Worm (Caenorhabditis elegans) whole organism, L1 larva: ENCODE results near the gene pab-2.

Experiments
- C16A3.4 ChIP-seq: fragments of 150-350 bp; optimal IDR thresholded peaks from 2 replicates; lab custom pipeline; 2014; ENCODE audit warnings: missing biosample characterization, missing genetic modification characterization
- F16B12.6 ChIP-seq: fragments of 150-350 bp; optimal IDR thresholded peaks from 2 replicates; lab custom pipeline; 2014; ENCODE audit warnings: missing biosample characterization, missing genetic modification characterization
- ama-1 ChIP-seq: fragments of 150-350 bp; optimal IDR thresholded peaks from 2 replicates; lab custom pipeline; 2014
- blmp-1 ChIP-seq: fragments of 150-350 bp; optimal IDR thresholded peaks from 2 replicates; lab custom pipeline; 2014; ENCODE audit warnings: missing biosample characterization, missing genetic modification characterization
- ceh-63 ChIP-seq: fragments of 200-800 bp; sonication (Bioruptor generic); optimal IDR thresholded peaks from 2 replicates; lab custom pipeline; 2018; ENCODE audit warnings: mild to moderate bottlenecking, missing genetic modification characterization, missing compliant biosample characterization
- ceh-8 ChIP-seq: fragments of 200-800 bp; sonication (Bioruptor generic); optimal IDR thresholded peaks from 2 replicates; lab custom pipeline; 2018; ENCODE audit warnings: mild to moderate bottlenecking, missing genetic modification characterization, moderate library complexity, missing compliant biosample characterization
- ceh-82 ChIP-seq, 3 experiments: fragments of 150-350 bp in 1 of 3; sonication (generic microtip) in 2 of 3; optimal IDR thresholded peaks; 2 replicates each; lab custom pipeline; 2014 to 2017; ENCODE audit warnings: missing biosample characterization in 3 of 3, missing genetic modification characterization in 3 of 3
- ceh-90 ChIP-seq: sonication (generic microtip); optimal IDR thresholded peaks from 2 replicates; lab custom pipeline; 2016; ENCODE audit warnings: missing genetic modification characterization, missing compliant biosample characterization
- ces-1 ChIP-seq: fragments of 150-350 bp; optimal IDR thresholded peaks from 2 replicates; lab custom pipeline; 2014; ENCODE audit warnings: missing biosample characterization, missing genetic modification reagents, missing genetic modification characterization
- dsc-1 ChIP-seq: sonication (generic microtip); optimal IDR thresholded peaks from 2 replicates; lab custom pipeline; 2016; ENCODE audit warnings: mild to moderate bottlenecking, missing genetic modification characterization, missing compliant biosample characterization
- egl-13 ChIP-seq: sonication (generic microtip); optimal IDR thresholded peaks from 2 replicates; lab custom pipeline; 2016; ENCODE audit warnings: missing genotype, missing genetic modification reagents, missing genetic modification characterization, missing compliant biosample characterization
- fkh-10 ChIP-seq: sonication (generic microtip); optimal IDR thresholded peaks from 2 replicates; lab custom pipeline; 2017; ENCODE audit warnings: missing biosample characterization, missing genetic modification reagents, missing genetic modification characterization
- fkh-4 ChIP-seq: sonication (generic microtip); optimal IDR thresholded peaks from 2 replicates; lab custom pipeline; 2016; ENCODE audit warnings: missing compliant biosample characterization, missing genetic modification characterization, borderline replicate concordance
- fkh-8 ChIP-seq: sonication (generic microtip); optimal IDR thresholded peaks from 2 replicates; lab custom pipeline; 2016; ENCODE audit warnings: mild to moderate bottlenecking, missing genetic modification characterization, missing compliant biosample characterization
- fos-1 ChIP-seq: fragments of 150-350 bp; optimal IDR thresholded peaks from 2 replicates; lab custom pipeline; 2014; ENCODE audit warnings: missing biosample characterization, missing genetic modification characterization
- hlh-17 ChIP-seq: fragments of 200-800 bp; sonication (Bioruptor generic); optimal IDR thresholded peaks from 2 replicates; lab custom pipeline; 2018; ENCODE audit warnings: missing genetic modification characterization, mild to moderate bottlenecking, missing compliant biosample characterization, moderate library complexity, borderline replicate concordance
- hlh-4 ChIP-seq: sonication (generic microtip); optimal IDR thresholded peaks from 2 replicates; lab custom pipeline; 2016; ENCODE audit warnings: mild to moderate bottlenecking, missing genetic modification characterization, missing compliant biosample characterization
- hpl-2 ChIP-seq: fragments of 150-350 bp; optimal IDR thresholded peaks from 2 replicates; lab custom pipeline; 2014; ENCODE audit warnings: missing biosample characterization, missing genetic modification reagents, missing genetic modification characterization
- irx-1 ChIP-seq: sonication (generic microtip); optimal IDR thresholded peaks from 2 replicates; lab custom pipeline; 2016; ENCODE audit warnings: missing genetic modification characterization, missing compliant biosample characterization
- isw-1 ChIP-seq: fragments of 200-800 bp; sonication (Bioruptor generic); IDR thresholded peaks from 2 replicates; pipeline ENCODE4 v1.3.6; 2022; ENCODE audit warnings: missing genetic modification characterization, missing compliant biosample characterization
- lin-13 ChIP-seq: fragments of 150-350 bp; optimal IDR thresholded peaks from 2 replicates; lab custom pipeline; 2014; ENCODE audit warnings: missing biosample characterization, missing genetic modification reagents, missing genetic modification characterization
- lin-14 ChIP-seq: fragments of 200-800 bp; sonication (Bioruptor generic); optimal IDR thresholded peaks from 2 replicates; lab custom pipeline; 2018; ENCODE audit warnings: mild to moderate bottlenecking, missing genetic modification characterization, moderate library complexity, missing compliant biosample characterization
- lin-15B ChIP-seq: fragments of 150-350 bp; sonication (generic microtip); optimal IDR thresholded peaks from 3 replicates; lab custom pipeline; 2014; ENCODE audit warnings: missing biosample characterization, missing genetic modification characterization
- lsy-2 ChIP-seq, 2 experiments: fragments of 150-350 bp; optimal IDR thresholded peaks; 2 replicates each; lab custom pipeline; 2014; ENCODE audit warnings: missing biosample characterization in 2 of 2, missing genetic modification characterization in 2 of 2
- mab-9 ChIP-seq: fragments of 200-800 bp; sonication (Bioruptor generic); IDR thresholded peaks from 2 replicates; pipeline ENCODE4 v1.3.6; 2022; ENCODE audit warnings: missing genetic modification reagents, missing genetic modification characterization, missing compliant biosample characterization
- mdl-1 ChIP-seq, 2 experiments: fragments of 150-350 bp; optimal IDR thresholded peaks; 2 replicates each; lab custom pipeline; 2014 to 2017; ENCODE audit warnings: missing biosample characterization in 2 of 2, missing genetic modification characterization in 2 of 2, inconsistent platforms in 1 of 2
- mep-1 ChIP-seq: fragments of 150-350 bp; optimal IDR thresholded peaks from 2 replicates; lab custom pipeline; 2014; ENCODE audit warnings: missing biosample characterization, missing genetic modification characterization
- nhr-28 ChIP-seq: fragments of 150-350 bp; optimal IDR thresholded peaks from 2 replicates; lab custom pipeline; 2014; ENCODE audit warnings: missing biosample characterization, missing genetic modification characterization
- nhr-47 ChIP-seq: sonication (generic microtip); optimal IDR thresholded peaks from 2 replicates; lab custom pipeline; 2016; ENCODE audit warnings: mild to moderate bottlenecking, missing genetic modification characterization, moderate library complexity, missing compliant biosample characterization
- nhr-71 ChIP-seq: sonication (generic microtip); optimal IDR thresholded peaks from 2 replicates; lab custom pipeline; 2016; ENCODE audit warnings: mild to moderate bottlenecking, missing genetic modification characterization, moderate library complexity, missing compliant biosample characterization
- nhr-76 ChIP-seq: sonication (generic microtip); optimal IDR thresholded peaks from 2 replicates; lab custom pipeline; 2017; ENCODE audit warnings: missing biosample characterization, missing genetic modification characterization
- pag-3 ChIP-seq: sonication (generic microtip); optimal IDR thresholded peaks from 2 replicates; lab custom pipeline; 2017; ENCODE audit warnings: missing genetic modification characterization, mild to moderate bottlenecking, missing compliant biosample characterization, antibody characterized with exemption, borderline replicate concordance; ENCODE audit not compliant: insufficient read depth
- snu-23 ChIP-seq: sonication (generic microtip); optimal IDR thresholded peaks from 2 replicates; lab custom pipeline; 2016; ENCODE audit warnings: missing genetic modification characterization, missing compliant biosample characterization
- sptf-1 ChIP-seq: fragments of 150-350 bp; optimal IDR thresholded peaks from 2 replicates; lab custom pipeline; 2014; ENCODE audit warnings: missing biosample characterization, missing genetic modification characterization
- swsn-7 ChIP-seq: sonication (generic microtip); optimal IDR thresholded peaks from 2 replicates; lab custom pipeline; 2016; ENCODE audit warnings: missing genetic modification characterization, missing compliant biosample characterization
- tbx-2 ChIP-seq: sonication (generic microtip); optimal IDR thresholded peaks from 2 replicates; lab custom pipeline; 2016; ENCODE audit warnings: missing genetic modification characterization, missing compliant biosample characterization
- tlp-1 ChIP-seq: fragments of 150-350 bp; optimal IDR thresholded peaks from 2 replicates; lab custom pipeline; 2014; ENCODE audit warnings: missing biosample characterization, missing genetic modification characterization
- unc-130 ChIP-seq: fragments of 150-350 bp; optimal IDR thresholded peaks from 2 replicates; lab custom pipeline; 2017; ENCODE audit warnings: missing biosample characterization, missing genetic modification characterization, inconsistent platforms
- unc-30 ChIP-seq: sonication (generic microtip); optimal IDR thresholded peaks from 2 replicates; lab custom pipeline; 2017; ENCODE audit warnings: missing biosample characterization, missing genetic modification characterization
- unc-86 ChIP-seq: sonication (generic microtip); optimal IDR thresholded peaks from 2 replicates; lab custom pipeline; 2016; ENCODE audit warnings: missing genetic modification characterization, missing compliant biosample characterization
- vab-15 ChIP-seq: sonication (generic microtip); optimal IDR thresholded peaks from 2 replicates; lab custom pipeline; 2017; ENCODE audit warnings: missing genotype, mild to moderate bottlenecking, missing genetic modification characterization, missing compliant biosample characterization
- xbp-1 ChIP-seq: sonication (generic microtip); optimal IDR thresholded peaks from 2 replicates; lab custom pipeline; 2016; ENCODE audit warnings: missing genetic modification characterization, missing compliant biosample characterization
- zag-1 ChIP-seq: fragments of 150-350 bp; optimal IDR thresholded peaks from 2 replicates; lab custom pipeline; 2014; ENCODE audit warnings: missing biosample characterization, missing genetic modification characterization
- ztf-11 ChIP-seq, 2 experiments: sonication (generic microtip); optimal IDR thresholded peaks; 2 replicates each; lab custom pipeline; 2016 to 2017; ENCODE audit warnings: missing genetic modification characterization in 2 of 2, missing biosample characterization in 1 of 2, missing compliant biosample characterization in 1 of 2

The pab-2 gene

DNA sequence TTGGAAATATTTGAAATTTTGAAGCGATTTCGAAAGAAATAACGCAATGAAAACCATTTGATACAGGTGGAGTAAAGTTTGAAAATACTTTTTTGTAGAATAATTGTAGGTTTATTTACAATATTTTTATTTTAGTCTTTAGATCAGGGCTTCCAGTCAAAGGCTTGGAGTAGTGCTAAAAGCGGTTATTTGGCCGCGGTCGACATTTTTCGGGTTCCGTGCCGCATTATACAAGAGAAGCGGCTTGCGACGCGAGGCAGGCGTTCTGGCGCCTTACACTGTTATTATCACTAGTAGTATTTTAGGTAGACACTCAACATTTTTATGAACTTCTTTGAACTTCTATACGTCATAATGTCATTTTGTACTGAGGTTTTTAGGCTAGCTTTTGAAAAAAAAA, 20.7 kb downstream of the pab-2 start:
- no peak for TF ChIP-seq ceh-90
- TF ChIP-seq ztf-11 (tag; optimal IDR thresholded peaks at IDR 0.05; lab: Kevin White, UChicago): no peak
- TF ChIP-seq lsy-2 (tag; optimal IDR thresholded peaks at IDR 0.05; lab: Kevin White, UChicago): no peak
- TF ChIP-seq xbp-1: no peak
- no peak for TF ChIP-seq nhr-76 (tag; lab: Kevin White, UChicago)
- TF ChIP-seq isw-1 (GFP tag; lab: Robert Waterston, UW): no peak
- no peak for TF ChIP-seq lin-14
- no peak for TF ChIP-seq lin-13 (GFP tag; lab: Kevin White, UChicago)
- no peak for TF ChIP-seq swsn-7 (tag; lab: Kevin White, UChicago)
- no peak for TF ChIP-seq fos-1
- no peak for TF ChIP-seq tlp-1 (tag; lab: Kevin White, UChicago)
- no peak for TF ChIP-seq ceh-82 (tag; optimal IDR thresholded peaks at IDR 0.05; lab: Kevin White, UChicago)
- no peak for TF ChIP-seq nhr-28 (tag; lab: Kevin White, UChicago)
- no peak for TF ChIP-seq dsc-1 (tag; lab: Kevin White, UChicago)
- TF ChIP-seq hlh-17 (GFP tag; lab: Kevin White, UChicago): no peak
- no peak for TF ChIP-seq ces-1 (GFP tag; lab: Kevin White, UChicago)
- TF ChIP-seq unc-130 (tag; lab: Kevin White, UChicago): no peak
- TF ChIP-seq irx-1 (tag; lab: Kevin White, UChicago): no peak

DNA sequence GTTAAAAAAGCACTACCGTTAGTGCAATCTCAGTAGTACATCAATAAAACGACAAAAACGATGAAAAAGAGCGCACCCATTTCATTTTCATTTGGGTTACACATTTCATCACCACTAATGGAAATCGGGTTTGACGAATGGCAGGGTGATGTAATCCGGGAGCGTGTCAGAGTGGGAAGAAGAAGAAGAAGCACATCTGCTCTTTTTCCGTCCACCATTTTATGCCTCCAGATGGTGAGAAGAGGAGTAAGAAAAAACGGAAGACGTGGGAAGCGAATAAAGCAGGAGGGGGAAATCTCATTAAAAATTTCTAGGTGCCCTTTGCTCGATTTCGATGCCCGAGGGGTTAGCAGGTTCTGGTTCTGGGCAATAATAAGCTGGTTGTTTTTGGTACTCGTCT, 21.2 kb downstream of the pab-2 start:
- TF ChIP-seq fos-1: no peak
- TF ChIP-seq ceh-63: peak; percentile 56
- TF ChIP-seq zag-1: no peak
- TF ChIP-seq lin-14: peak; percentile 33
- no peak for TF ChIP-seq mab-9 (GFP tag; lab: Robert Waterston, UW)
- TF ChIP-seq ceh-82 (tag; optimal IDR thresholded peaks at IDR 0.05; lab: Kevin White, UChicago): peak in 1 of 3 experiments; percentile 26
- TF ChIP-seq ceh-8 (GFP tag; lab: Kevin White, UChicago): no peak

ce11 chrX:13505201-13505600, 22.0 kb downstream of the pab-2 start:
- TF ChIP-seq lin-14 (peak; percentile 5), fkh-10 (GFP tag; lab: Kevin White, UChicago) (peak; percentile 70), ceh-90 (no peak)
- TF ChIP-seq, all 84 proteins: peak for 2

- TF ChIP-seq fkh-4 (tag; lab: Kevin White, UChicago) (no peak), snu-23 (GFP tag; lab: Kevin White, UChicago) (no peak), lin-14 (peak; percentile 35), fkh-8 (tag; lab: Kevin White, UChicago) (peak; percentile 21), fkh-10 (GFP tag; lab: Kevin White, UChicago) (no peak), ceh-8 (GFP tag; lab: Kevin White, UChicago) (no peak), F16B12.6 (no peak), nhr-76 (tag; lab: Kevin White, UChicago) (no peak), C16A3.4 (tag; lab: Kevin White, UChicago) (no peak), xbp-1 (no peak)
These were observed 23.4 kb downstream of the pab-2 start for ce11 chrX:13503839-13504238.

DNA sequence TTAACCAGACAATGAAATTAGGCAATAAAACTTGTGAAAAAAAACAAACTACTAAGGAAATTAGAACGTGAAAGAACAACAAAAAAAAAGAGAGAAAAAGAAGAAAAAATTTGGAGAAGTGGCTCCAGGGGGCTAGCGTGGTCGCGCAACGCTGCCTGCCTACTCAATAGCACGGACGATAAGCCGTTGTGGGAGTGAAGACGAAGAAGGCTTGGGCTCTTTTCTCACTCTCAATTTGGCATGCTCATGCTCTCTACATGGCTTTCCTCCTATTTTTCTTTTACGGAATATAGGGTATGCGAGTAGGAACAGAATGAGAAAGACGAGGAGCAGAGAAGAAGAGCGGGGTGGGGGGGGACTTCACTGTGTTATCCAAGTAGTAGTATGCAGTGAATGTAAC, 24.9 kb downstream of the pab-2 start:
- TF ChIP-seq vab-15 (tag; lab: Kevin White, UChicago): no peak
- TF ChIP-seq mdl-1 (tag; optimal IDR thresholded peaks at IDR 0.05; lab: Kevin White, UChicago): no peak
- TF ChIP-seq pag-3 (tag; lab: Kevin White, UChicago): no peak
- peak; percentile 86 for TF ChIP-seq lin-14
- TF ChIP-seq ama-1 (lab: Kevin White, UChicago): no peak
- no peak for TF ChIP-seq sptf-1
- peak in 2 of 3 experiments; percentile 54 to 75 for TF ChIP-seq ceh-82 (tag; optimal IDR thresholded peaks at IDR 0.05; lab: Kevin White, UChicago)
- no peak for TF ChIP-seq blmp-1 (tag; lab: Kevin White, UChicago)
- no peak for TF ChIP-seq tlp-1 (tag; lab: Kevin White, UChicago)
- peak; percentile 9 for TF ChIP-seq lin-15B (tag; lab: Kevin White, UChicago)
- peak; percentile 66 for TF ChIP-seq fkh-8 (tag; lab: Kevin White, UChicago)
- peak; percentile 28 for TF ChIP-seq tbx-2
- peak; percentile 18 for TF ChIP-seq snu-23 (GFP tag; lab: Kevin White, UChicago)
- peak; percentile 46 for TF ChIP-seq nhr-71 (tag; lab: Kevin White, UChicago)
- peak; percentile 52 for TF ChIP-seq swsn-7 (tag; lab: Kevin White, UChicago)
- no peak for TF ChIP-seq ces-1 (GFP tag; lab: Kevin White, UChicago)
- no peak for TF ChIP-seq hpl-2
- TF ChIP-seq unc-86 (tag; lab: Kevin White, UChicago): peak; percentile 33
- TF ChIP-seq lsy-2 (tag; optimal IDR thresholded peaks at IDR 0.05; lab: Kevin White, UChicago): peak; percentile 9 to 51
- TF ChIP-seq egl-13 (tag; lab: Kevin White, UChicago): peak; percentile 22
- TF ChIP-seq xbp-1: peak; percentile 33
- TF ChIP-seq mep-1: peak; percentile 23
- peak; percentile 30 for TF ChIP-seq isw-1 (GFP tag; lab: Robert Waterston, UW)
- peak; percentile 51 for TF ChIP-seq nhr-47 (tag; lab: Kevin White, UChicago)
- TF ChIP-seq hlh-4 (tag; lab: Kevin White, UChicago): no peak
- TF ChIP-seq unc-30 (tag; lab: Kevin White, UChicago): no peak
- no peak for TF ChIP-seq ceh-8 (GFP tag; lab: Kevin White, UChicago)
